Worm (Caenorhabditis elegans): ENCODE measurements around the gene sdz-26.
"Not testable (repeated sequence)": the region's sequence is repeated elsewhere in the genome, so short reads cannot be mapped to it uniquely, and the experiment has no call there.

Gene sdz-26

DNA sequence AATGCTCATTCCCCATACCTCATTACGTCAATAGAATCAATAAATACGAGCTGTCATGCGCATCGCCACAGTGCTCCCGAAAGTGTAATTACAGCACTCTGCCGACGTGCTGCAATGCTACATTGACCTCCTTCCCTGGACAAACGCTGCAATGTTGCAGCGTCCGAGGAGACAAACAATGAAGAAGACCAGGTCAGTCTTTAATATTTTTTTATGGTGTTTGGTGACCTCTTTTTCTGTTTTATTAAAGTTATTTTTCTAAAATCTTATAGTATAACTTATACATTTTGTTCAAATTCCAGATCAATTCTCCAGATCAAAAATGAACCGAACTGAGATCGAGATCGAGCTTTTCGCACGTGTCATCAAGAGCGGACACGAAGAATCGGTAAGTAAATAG is at the start of gene sdz-26:
Gene sdz-26 (plus strand): TSS at position 301 of the 400 bp plus-strand sequence.
- no peak for TF ChIP-seq zag-1 (tag; optimal IDR thresholded peaks at IDR 0.05)
- TF ChIP-seq skn-1 (tag; optimal IDR thresholded peaks at IDR 0.05) = no peak

DNA sequence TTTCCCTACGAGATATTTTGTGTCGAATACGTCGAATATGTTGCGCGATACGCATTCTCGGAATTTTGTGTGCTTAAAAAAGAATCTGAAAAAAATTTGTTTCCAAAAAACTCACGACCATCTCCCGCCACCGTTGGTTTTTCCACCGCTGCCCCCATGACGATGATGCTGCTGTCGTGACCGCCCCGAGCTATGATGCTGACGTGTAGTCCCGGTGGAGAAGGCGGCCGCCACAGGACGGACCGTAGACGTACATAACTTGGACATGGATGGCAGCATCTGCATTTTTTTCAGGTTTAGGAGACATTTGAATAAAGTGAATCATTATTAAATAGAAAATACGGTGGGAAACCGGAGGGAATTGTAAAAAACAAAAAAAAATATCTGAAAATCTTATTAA is 37.4 kb upstream of the sdz-26 start, which contains the start of gene ddl-3:
Gene ddl-3 (minus strand): TSS at position 289 of the 400 bp plus-strand sequence.
- TF ChIP-seq mef-2 (tag; optimal IDR thresholded peaks at IDR 0.05); egl-27 (tag; optimal IDR thresholded peaks at IDR 0.05); pag-3 (tag; optimal IDR thresholded peaks at IDR 0.05; ENCODE audit: borderline replicate concordance, insufficient read depth): not testable (repeated sequence)

DNA sequence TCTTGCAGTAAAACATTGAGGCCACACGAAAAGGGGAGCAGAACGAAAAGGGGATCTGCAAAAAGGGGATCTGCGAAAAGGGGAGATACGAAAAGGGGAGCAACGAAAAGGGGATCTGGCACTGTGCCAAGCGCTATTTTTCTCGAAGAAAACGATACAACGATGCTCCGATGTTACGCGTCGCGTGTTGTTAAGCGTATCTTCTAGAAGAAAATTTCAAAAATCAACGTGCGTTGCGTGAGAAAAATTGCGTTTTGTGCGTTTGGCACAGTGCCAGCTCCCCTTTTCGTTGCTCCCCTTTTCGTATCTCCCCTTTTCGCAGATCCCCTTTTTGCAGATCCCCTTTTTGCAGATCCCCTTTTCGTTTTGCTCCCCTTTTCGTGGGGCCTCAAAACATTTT is 35.3 kb upstream of the sdz-26 start, which contains the start of gene Y54G11A.9:
Gene Y54G11A.9 (minus strand): TSS at position 196 of the 400 bp plus-strand sequence.
- peak in 1 of 2 experiments; percentile 14 for TF ChIP-seq efl-1 (optimal IDR thresholded peaks at IDR 0.05)
- not testable (repeated sequence) for TF ChIP-seq efl-1 (GFP tag; optimal IDR thresholded peaks at IDR 0.05 in 1 of 2)

DNA sequence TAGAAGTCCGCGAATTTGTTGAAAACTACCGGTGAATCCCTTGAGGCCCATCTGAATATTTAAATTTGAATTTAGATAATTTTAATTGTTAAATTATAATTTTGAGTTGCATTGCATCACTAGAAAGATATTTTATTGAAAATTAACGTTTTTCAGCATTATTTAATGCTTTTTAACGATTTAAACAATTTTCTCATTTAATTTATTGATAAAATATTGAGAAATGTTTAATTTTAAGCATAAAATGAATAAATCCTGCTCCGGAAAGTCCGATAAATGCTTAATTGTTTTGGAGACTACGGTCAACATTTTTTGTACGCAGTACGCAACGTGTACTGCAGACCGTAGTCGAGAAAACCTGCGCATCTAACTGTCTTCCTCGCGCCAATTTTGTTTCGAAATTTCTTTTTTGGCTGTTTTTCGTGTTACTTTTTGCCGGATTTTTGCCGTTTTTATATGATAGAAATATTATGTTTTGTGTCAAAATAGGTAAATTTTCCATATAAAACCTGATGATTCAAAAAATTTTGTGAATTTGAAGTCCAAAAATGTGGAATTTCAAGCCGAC is 32.1 kb upstream of the sdz-26 start, which contains the start of the genes Y54G11A.17, lin-7 and elof-1:
Gene Y54G11A.17 (minus strand): TSS at position 51 of the 568 bp plus-strand sequence.
Gene lin-7 (minus strand): TSS at position 51 of the 568 bp plus-strand sequence.
Gene elof-1 (plus strand): TSS at position 383 of the 568 bp plus-strand sequence.
- TF ChIP-seq efl-1 (optimal IDR thresholded peaks at IDR 0.05) = peak; percentile 91 to 93
- peak; percentile 88 to 98 for TF ChIP-seq efl-1 (GFP tag; optimal IDR thresholded peaks at IDR 0.05 in 1 of 2)
- TF ChIP-seq lin-35 (GFP tag; optimal IDR thresholded peaks at IDR 0.05) = peak; percentile 92 to 95
- peak; percentile 90 for TF ChIP-seq nhr-71 (tag; optimal IDR thresholded peaks at IDR 0.05)
- peak; percentile 99 to 100 for TF ChIP-seq lsy-2 (tag; optimal IDR thresholded peaks at IDR 0.05)
- TF ChIP-seq snu-23 (GFP tag; optimal IDR thresholded peaks at IDR 0.05) = peak; percentile 93
- TF ChIP-seq swsn-7 (tag; optimal IDR thresholded peaks at IDR 0.05) = peak; percentile 79
- TF ChIP-seq Y116A8C.19 (tag; optimal IDR thresholded peaks at IDR 0.05; ENCODE audit: borderline replicate concordance) = no peak
- peak; percentile 97 for TF ChIP-seq mep-1 (tag; optimal IDR thresholded peaks at IDR 0.05)
- peak; percentile 63 for TF ChIP-seq pax-3 (tag; optimal IDR thresholded peaks at IDR 0.05)
- peak; percentile 92 for TF ChIP-seq fkh-8 (tag; optimal IDR thresholded peaks at IDR 0.05)
- peak; percentile 86 for TF ChIP-seq lin-15B (tag; optimal IDR thresholded peaks at IDR 0.05)
- peak; percentile 77 for TF ChIP-seq hpl-2 (GFP tag; optimal IDR thresholded peaks at IDR 0.05)
- TF ChIP-seq zag-1 (tag; optimal IDR thresholded peaks at IDR 0.05) = no peak
- TF ChIP-seq fkh-10 (GFP tag; optimal IDR thresholded peaks at IDR 0.05) = peak; percentile 68
- TF ChIP-seq pag-3 (tag; optimal IDR thresholded peaks at IDR 0.05; ENCODE audit: borderline replicate concordance, insufficient read depth) = peak; percentile 15
- TF ChIP-seq ets-5 (GFP tag; IDR thresholded peaks at IDR 0.05) = no peak
- peak; percentile 90 to 92 (median 90) for TF ChIP-seq dpl-1 (GFP tag; optimal IDR thresholded peaks at IDR 0.05)
- TF ChIP-seq nhr-84 (tag; optimal IDR thresholded peaks at IDR 0.05) = no peak
- TF ChIP-seq irx-1 (tag; optimal IDR thresholded peaks at IDR 0.05) = peak; percentile 70
- peak; percentile 42 for TF ChIP-seq mef-2 (tag; optimal IDR thresholded peaks at IDR 0.05)
- peak; percentile 62 for TF ChIP-seq ceh-88 (GFP tag; IDR thresholded peaks at IDR 0.05)
- no peak for TF ChIP-seq hlh-17 (GFP tag; optimal IDR thresholded peaks at IDR 0.05; ENCODE audit: borderline replicate concordance)
- TF ChIP-seq mdl-1 (tag; optimal IDR thresholded peaks at IDR 0.05) = peak in 1 of 2 experiments; percentile 88
- TF ChIP-seq egl-13 (tag; optimal IDR thresholded peaks at IDR 0.05) = peak; percentile 52
- TF ChIP-seq rnt-1 (tag; optimal IDR thresholded peaks at IDR 0.05) = peak; percentile 87
- no peak for TF ChIP-seq egl-27 (tag; optimal IDR thresholded peaks at IDR 0.05)
- no peak for TF ChIP-seq unc-30 (tag; optimal IDR thresholded peaks at IDR 0.05)
- TF ChIP-seq lin-13 (GFP tag; optimal IDR thresholded peaks at IDR 0.05) = peak; percentile 86
- no peak for TF ChIP-seq ces-1 (GFP tag; optimal IDR thresholded peaks at IDR 0.05)
- TF ChIP-seq unc-86 (tag; optimal IDR thresholded peaks at IDR 0.05) = peak; percentile 77
- TF ChIP-seq nhr-47 (tag; optimal IDR thresholded peaks at IDR 0.05) = peak; percentile 89
- peak; percentile 96 for TF ChIP-seq C16A3.4 (tag; optimal IDR thresholded peaks at IDR 0.05)
- peak; percentile 88 for TF ChIP-seq snpc-4 (tag; optimal IDR thresholded peaks at IDR 0.05)
- TF ChIP-seq blmp-1 (tag; optimal IDR thresholded peaks at IDR 0.05) = peak; percentile 73
- TF ChIP-seq fos-1 (tag; optimal IDR thresholded peaks at IDR 0.05) = peak; percentile 86
- TF ChIP-seq jun-1 (tag; optimal IDR thresholded peaks at IDR 0.05) = peak; percentile 78
- peak; percentile 25 for TF ChIP-seq ceh-8 (GFP tag; optimal IDR thresholded peaks at IDR 0.05)
- peak; percentile 89 for TF ChIP-seq lin-14 (GFP tag; optimal IDR thresholded peaks at IDR 0.05)
- TF ChIP-seq nhr-77 (tag; optimal IDR thresholded peaks at IDR 0.05) = peak; percentile 97
- peak; percentile 75 for TF ChIP-seq lir-3 (tag; optimal IDR thresholded peaks at IDR 0.05; ENCODE audit: poor library complexity)
- TF ChIP-seq alr-1 (tag; optimal IDR thresholded peaks at IDR 0.05; ENCODE audit: borderline replicate concordance) = no peak

Measured in whole organism, L1 larva.